Worm (Caenorhabditis elegans): ENCODE measurements around the gene Y6E2A.5.

Gene Y6E2A.5

DNA sequence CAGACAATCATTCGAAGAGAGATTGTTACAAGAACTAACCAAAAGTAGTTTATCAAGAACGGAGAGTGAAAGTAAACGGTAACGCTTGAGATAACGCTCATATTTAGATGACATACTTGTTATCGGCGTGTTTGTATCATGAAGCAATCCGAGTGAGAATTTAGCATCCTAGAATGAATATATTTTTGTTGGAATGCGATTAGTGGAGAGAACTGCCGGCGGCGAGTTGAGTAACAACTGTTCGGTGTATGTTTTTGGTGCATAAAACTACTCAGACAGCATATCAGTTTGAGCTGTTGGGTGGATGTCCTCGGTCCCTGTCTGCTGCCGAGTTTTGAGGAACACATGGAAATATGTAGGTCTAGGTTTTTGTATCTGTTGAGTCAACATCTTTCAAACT, 15.1 kb upstream of the Y6E2A.5 start, which contains the start of gene T23D5.3:
Gene T23D5.3 (minus strand): TSS at position 101 of the 400 bp plus-strand sequence.
- TF ChIP-seq dpl-1 (GFP tag; optimal IDR thresholded peaks at IDR 0.05) (no peak), irx-1 (tag; optimal IDR thresholded peaks at IDR 0.05) (no peak), nhr-84 (tag; optimal IDR thresholded peaks at IDR 0.05) (no peak), pax-3 (tag; optimal IDR thresholded peaks at IDR 0.05) (no peak)

- no peak for TF ChIP-seq hlh-4 (tag; optimal IDR thresholded peaks at IDR 0.05)
- TF ChIP-seq egl-27 (tag; optimal IDR thresholded peaks at IDR 0.05) = no peak
- no peak for TF ChIP-seq swsn-7 (tag; optimal IDR thresholded peaks at IDR 0.05)
- no peak for TF ChIP-seq zip-4 (GFP tag; optimal IDR thresholded peaks at IDR 0.05)
- TF ChIP-seq hpl-2 (GFP tag; optimal IDR thresholded peaks at IDR 0.05) = no peak
- TF ChIP-seq nhr-237 (tag; optimal IDR thresholded peaks at IDR 0.05) = no peak
- no peak for TF ChIP-seq xbp-1 (tag; optimal IDR thresholded peaks at IDR 0.05)
- TF ChIP-seq unc-130 (tag; optimal IDR thresholded peaks at IDR 0.05) = no peak
- TF ChIP-seq efl-3 (GFP tag; optimal IDR thresholded peaks at IDR 0.05) = no peak
- no peak for TF ChIP-seq vab-15 (tag; optimal IDR thresholded peaks at IDR 0.05)
- no peak for TF ChIP-seq lin-39 (tag; optimal IDR thresholded peaks at IDR 0.05)
- no peak for TF ChIP-seq efl-1 (optimal IDR thresholded peaks at IDR 0.05)
- TF ChIP-seq efl-1 (GFP tag; optimal IDR thresholded peaks at IDR 0.05 in 1 of 2) = no peak
- no peak for TF ChIP-seq sox-4 (tag; optimal IDR thresholded peaks at IDR 0.05)
- no peak for TF ChIP-seq aly-2 (tag; optimal IDR thresholded peaks at IDR 0.05)
- no peak for TF ChIP-seq ama-1 (optimal IDR thresholded peaks at IDR 0.05)
- no peak for TF ChIP-seq ceh-8 (GFP tag; optimal IDR thresholded peaks at IDR 0.05)
Measured at ce11 chrV:15733020-15733419, 14.6 kb upstream of the Y6E2A.5 start.

DNA sequence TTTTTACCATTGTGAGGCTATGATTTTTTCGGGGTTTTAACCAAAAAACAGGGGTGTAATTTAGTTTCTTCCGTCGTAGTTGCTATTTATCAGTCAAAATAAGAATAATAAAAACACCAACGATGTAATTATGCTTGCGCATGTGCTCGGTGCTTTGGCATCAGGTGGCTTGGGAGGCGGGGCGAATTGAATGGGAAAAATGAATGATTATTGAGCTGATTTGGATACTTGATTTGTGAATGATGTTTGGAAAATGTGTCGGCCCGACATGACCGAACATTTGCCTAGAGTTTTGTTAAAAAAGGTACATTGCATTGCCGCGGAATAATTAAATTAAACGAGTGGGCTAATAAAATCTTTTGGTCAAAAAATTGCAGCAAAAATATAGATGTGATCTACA, 13.7 kb upstream of the Y6E2A.5 start, which contains the start of gene str-38:
Gene str-38 (minus strand): TSS at position 101 of the 400 bp plus-strand sequence.
- TF ChIP-seq dsc-1 (tag; optimal IDR thresholded peaks at IDR 0.05) = no peak
- no peak for TF ChIP-seq hlh-4 (tag; optimal IDR thresholded peaks at IDR 0.05)
- TF ChIP-seq pag-3 (tag; optimal IDR thresholded peaks at IDR 0.05; ENCODE audit: borderline replicate concordance, insufficient read depth) = no peak
- no peak for TF ChIP-seq nhr-47 (tag; optimal IDR thresholded peaks at IDR 0.05)
- TF ChIP-seq efl-3 (GFP tag; optimal IDR thresholded peaks at IDR 0.05) = no peak
- no peak for TF ChIP-seq dpl-1 (GFP tag; optimal IDR thresholded peaks at IDR 0.05)
- no peak for TF ChIP-seq mep-1 (tag; optimal IDR thresholded peaks at IDR 0.05)
- TF ChIP-seq nhr-90 (tag; optimal IDR thresholded peaks at IDR 0.05; ENCODE audit: poor library complexity) = no peak
- TF ChIP-seq snpc-4 (tag; optimal IDR thresholded peaks at IDR 0.05) = no peak

DNA sequence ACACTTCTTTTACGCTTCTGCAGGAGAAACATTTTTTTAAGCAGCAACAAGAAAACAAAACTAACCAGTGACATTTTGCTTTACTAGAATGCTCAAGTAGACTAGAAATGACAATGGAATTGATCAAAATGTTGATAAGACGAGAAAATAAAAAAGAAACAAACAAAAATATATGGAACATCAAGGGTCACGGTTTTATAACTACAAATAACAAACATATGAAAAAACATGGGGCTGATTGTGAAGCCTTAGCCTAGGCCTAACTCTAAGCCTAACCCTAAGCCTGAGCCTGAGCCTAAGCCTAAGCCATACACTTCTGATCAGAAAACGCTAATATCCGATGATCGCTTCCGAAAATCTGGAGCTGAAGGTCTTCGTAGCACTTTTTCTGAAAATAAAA, 12.0 kb upstream of the Y6E2A.5 start, which contains the start of gene Y6E2A.10:
Gene Y6E2A.10 (minus strand): TSS at position 101 of the 400 bp plus-strand sequence.
- TF ChIP-seq sup-37 (GFP tag; optimal IDR thresholded peaks at IDR 0.05) = no peak
- TF ChIP-seq nhr-12 (tag; optimal IDR thresholded peaks at IDR 0.05) = no peak
- TF ChIP-seq sox-4 (tag; optimal IDR thresholded peaks at IDR 0.05) = no peak
- TF ChIP-seq nhr-47 (tag; optimal IDR thresholded peaks at IDR 0.05) = no peak
- no peak for TF ChIP-seq vab-15 (tag; optimal IDR thresholded peaks at IDR 0.05)
- TF ChIP-seq nhr-19 (GFP tag; conservative IDR thresholded peaks at IDR 0.05) = no peak
- no peak for TF ChIP-seq lin-13 (GFP tag; optimal IDR thresholded peaks at IDR 0.05)
- TF ChIP-seq snu-23 (GFP tag; optimal IDR thresholded peaks at IDR 0.05) = no peak
- no peak for TF ChIP-seq hpl-2 (GFP tag; optimal IDR thresholded peaks at IDR 0.05)

DNA sequence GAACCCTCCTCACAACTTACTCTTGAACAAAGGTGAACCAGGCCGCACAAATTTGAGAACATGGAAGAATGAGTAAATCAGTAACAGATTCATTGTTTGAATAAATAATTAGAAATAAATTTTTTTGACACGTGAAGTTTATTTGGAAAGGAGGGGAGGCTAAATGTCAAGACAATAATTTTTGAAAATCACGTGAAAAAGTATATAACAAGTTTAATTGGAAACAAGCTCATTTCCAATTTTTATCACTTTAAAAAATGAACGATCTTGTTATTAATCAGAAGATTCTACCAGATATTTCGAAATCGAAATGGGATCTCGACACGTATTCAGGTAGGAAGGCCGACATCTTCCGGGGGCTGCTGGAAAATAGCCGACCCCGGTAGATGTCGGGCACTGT, 8.1 kb upstream of the Y6E2A.5 start, which contains the start of the genes irld-57 and sfxn-1.3:
Gene irld-57 (minus strand): TSS at position 101 of the 400 bp plus-strand sequence.
Gene sfxn-1.3 (plus strand): TSS at position 232 of the 400 bp plus-strand sequence.
- no peak for TF ChIP-seq lir-3 (tag; optimal IDR thresholded peaks at IDR 0.05; ENCODE audit: poor library complexity)
- TF ChIP-seq nhr-20 (tag; optimal IDR thresholded peaks at IDR 0.05) = no peak
- no peak for TF ChIP-seq nhr-237 (tag; optimal IDR thresholded peaks at IDR 0.05)
- TF ChIP-seq elt-2 (tag; optimal IDR thresholded peaks at IDR 0.05) = no peak
- TF ChIP-seq dsc-1 (tag; optimal IDR thresholded peaks at IDR 0.05) = no peak
- no peak for TF ChIP-seq ces-1 (GFP tag; optimal IDR thresholded peaks at IDR 0.05)
- no peak for TF ChIP-seq tbx-2 (tag; optimal IDR thresholded peaks at IDR 0.05)
- TF ChIP-seq egl-27 (tag; optimal IDR thresholded peaks at IDR 0.05) = no peak
- no peak for TF ChIP-seq sptf-1 (tag; optimal IDR thresholded peaks at IDR 0.05)
- no peak for TF ChIP-seq blmp-1 (tag; optimal IDR thresholded peaks at IDR 0.05)
- TF ChIP-seq aha-1 (tag; optimal IDR thresholded peaks at IDR 0.05) = no peak
- TF ChIP-seq C04F5.9 (tag; optimal IDR thresholded peaks at IDR 0.05) = no peak
- no peak for TF ChIP-seq nhr-76 (tag; optimal IDR thresholded peaks at IDR 0.05)
- no peak for TF ChIP-seq mef-2 (tag; optimal IDR thresholded peaks at IDR 0.05)
- TF ChIP-seq elt-3 (tag; optimal IDR thresholded peaks at IDR 0.05) = no peak
- no peak for TF ChIP-seq sox-4 (tag; optimal IDR thresholded peaks at IDR 0.05)
- no peak for TF ChIP-seq vab-15 (tag; optimal IDR thresholded peaks at IDR 0.05)
- no peak for TF ChIP-seq swsn-7 (tag; optimal IDR thresholded peaks at IDR 0.05)
- no peak for TF ChIP-seq ztf-4 (tag; optimal IDR thresholded peaks at IDR 0.05)
